Fruit fly (Drosophila melanogaster) whole organism: Measurements from ENCODE around the gene Klp61F.

Experiments used
- CG8478 ChIP-seq: fragments of >200 bp; optimal IDR thresholded peaks from 2 replicates; lab custom pipeline; 2018; ENCODE audit warnings: inconsistent platforms
- EcR ChIP-seq, 2 experiments: fragments of >200 bp; optimal IDR thresholded peaks; 2 replicates each; lab custom pipeline; 2017; ENCODE audit warnings: missing biosample characterization in 2 of 2, missing genetic modification characterization in 2 of 2, missing genetic modification reagents in 2 of 2
- pan ChIP-seq: fragments of >200 bp; optimal IDR thresholded peaks from 2 replicates; lab custom pipeline; 2017
- psq ChIP-seq: fragments of >200 bp; optimal IDR thresholded peaks from 2 replicates; lab custom pipeline; 2017
- usp ChIP-seq: fragments of >200 bp; optimal IDR thresholded peaks from 2 replicates; lab custom pipeline; 2017; ENCODE audit warnings: missing biosample characterization, missing genetic modification characterization, mixed read lengths

- TF ChIP-seq CG8478 (lab: Kevin White, UChicago) (no peak), EcR (GFP tag; optimal IDR thresholded peaks at IDR 0.05; lab: Kevin White, UChicago) (no peak), usp (GFP tag; lab: Kevin White, UChicago) (no peak), pan (lab: Kevin White, UChicago) (no peak), psq (lab: Kevin White, UChicago) (no peak)
These were observed 2.1 kb upstream of the Klp61F start, which contains the start of the genes Psf1 and Sac1 for dm6 chr3L:1247627-1248295.
